Worm (Caenorhabditis elegans) whole organism, L4 larva: ENCODE measurements around the gene best-6.

Source experiments
- D1046.2 ChIP-seq: fragments of 200-800 bp; sonication (Bioruptor generic); IDR thresholded peaks from 2 replicates; pipeline ENCODE4 v1.3.6; 2022; ENCODE audit warnings: missing genetic modification characterization, missing compliant biosample characterization
- F37D6.2 ChIP-seq: sonication (generic microtip); optimal IDR thresholded peaks from 2 replicates; lab custom pipeline; 2016; ENCODE audit warnings: mild to moderate bottlenecking, missing genetic modification characterization, missing compliant biosample characterization
- F49E8.2 ChIP-seq: sonication (generic microtip); optimal IDR thresholded peaks from 2 replicates; lab custom pipeline; 2016; ENCODE audit warnings: missing compliant biosample characterization, mild to moderate bottlenecking, missing genetic modification characterization, borderline replicate concordance
- R02D3.7 ChIP-seq: fragments of 150-350 bp; sonication (generic microtip); optimal IDR thresholded peaks from 3 replicates; lab custom pipeline; 2014; ENCODE audit warnings: missing biosample characterization, missing genetic modification characterization
- T26A8.4 ChIP-seq: fragments of 200-800 bp; sonication (Bioruptor generic); IDR thresholded peaks from 2 replicates; pipeline ENCODE4 v1.3.6; 2022; ENCODE audit warnings: missing genetic modification characterization, missing compliant biosample characterization
- Y105C5A.15 ChIP-seq: fragments of 200-800 bp; sonication (Bioruptor generic); IDR thresholded peaks from 2 replicates; pipeline ENCODE4 v1.3.6; 2022; ENCODE audit warnings: missing genetic modification characterization, missing compliant biosample characterization
- Y48G9A.11 ChIP-seq: fragments of 200-800 bp; sonication (Bioruptor generic); IDR thresholded peaks from 2 replicates; pipeline ENCODE4 v1.3.6; 2022; ENCODE audit warnings: missing genetic modification reagents, missing genetic modification characterization, missing compliant biosample characterization
- ZK337.2 ChIP-seq: fragments of 200-800 bp; sonication (Bioruptor generic); IDR thresholded peaks from 2 replicates; pipeline ENCODE4 v1.3.6; 2022; ENCODE audit warnings: missing genetic modification reagents, missing genetic modification characterization, missing compliant biosample characterization
- ZK546.5 ChIP-seq, 2 experiments: sonication (generic microtip); optimal IDR thresholded peaks; 2 replicates each; lab custom pipeline; 2017; ENCODE audit warnings: missing biosample characterization in 2 of 2, missing genetic modification characterization in 2 of 2
- arid-1 ChIP-seq: fragments of 200-800 bp; sonication (Bioruptor generic); conservative IDR thresholded peaks from 2 replicates; pipeline ENCODE4 v1.3.6; 2022; ENCODE audit warnings: missing genetic modification reagents, missing genetic modification characterization, missing compliant biosample characterization
- ceh-28 ChIP-seq: fragments of 150-350 bp; optimal IDR thresholded peaks from 2 replicates; lab custom pipeline; 2014; ENCODE audit warnings: missing biosample characterization, missing genetic modification reagents, missing genetic modification characterization
- ceh-44 ChIP-seq: fragments of 200-800 bp; sonication (Bioruptor generic); IDR thresholded peaks from 2 replicates; pipeline ENCODE4 v1.3.6; 2022; ENCODE audit warnings: missing genetic modification reagents, missing genetic modification characterization, missing compliant biosample characterization
- ceh-62 ChIP-seq: sonication (generic microtip); optimal IDR thresholded peaks from 2 replicates; lab custom pipeline; 2017; ENCODE audit warnings: missing biosample characterization, missing genetic modification characterization
- ctbp-1 ChIP-seq: fragments of 200-800 bp; sonication (Bioruptor generic); IDR thresholded peaks from 2 replicates; pipeline ENCODE4 v1.3.6; 2022; ENCODE audit warnings: missing genetic modification reagents, missing genetic modification characterization, missing compliant biosample characterization
- daf-12 ChIP-seq: fragments of 150-350 bp; optimal IDR thresholded peaks from 2 replicates; lab custom pipeline; 2014; ENCODE audit warnings: missing biosample characterization, missing genetic modification reagents, missing genetic modification characterization
- daf-19 ChIP-seq: fragments of 200-800 bp; sonication (Bioruptor generic); conservative IDR thresholded peaks from 2 replicates; pipeline ENCODE4 v1.3.6; 2022; ENCODE audit warnings: missing genetic modification characterization, missing compliant biosample characterization
- dmd-6 ChIP-seq: fragments of 200-800 bp; sonication (Bioruptor generic); IDR thresholded peaks from 2 replicates; pipeline ENCODE4 v1.3.6; 2022; ENCODE audit warnings: missing genetic modification reagents, missing genetic modification characterization, missing compliant biosample characterization
- dmd-8 ChIP-seq: fragments of 200-800 bp; sonication (Bioruptor generic); IDR thresholded peaks from 2 replicates; pipeline ENCODE4 v1.3.6; 2022; ENCODE audit warnings: missing genetic modification characterization, missing compliant biosample characterization
- duxl-1 ChIP-seq: sonication (generic microtip); optimal IDR thresholded peaks from 2 replicates; lab custom pipeline; 2016; ENCODE audit warnings: mild to moderate bottlenecking, missing genetic modification characterization, moderate library complexity, missing compliant biosample characterization; ENCODE audit not compliant: poor library complexity
- egl-27 ChIP-seq: sonication (generic microtip); optimal IDR thresholded peaks from 3 replicates; lab custom pipeline; 2017; ENCODE audit warnings: missing biosample characterization, missing genetic modification reagents, missing genetic modification characterization
- gei-8 ChIP-seq: fragments of 200-800 bp; sonication (Bioruptor generic); optimal IDR thresholded peaks from 2 replicates; lab custom pipeline; 2018; ENCODE audit warnings: mild to moderate bottlenecking, missing genetic modification characterization, missing compliant biosample characterization
- hif-1 ChIP-seq, 2 experiments: sonication (generic microtip); optimal IDR thresholded peaks; 2 replicates each; lab custom pipeline; 2016 to 2017; ENCODE audit warnings: missing compliant biosample characterization in 2 of 2, missing genetic modification characterization in 2 of 2, missing genetic modification reagents in 2 of 2, missing genotype in 2 of 2, mild to moderate bottlenecking in 1 of 2
- hlh-30 ChIP-seq: sonication (generic microtip); optimal IDR thresholded peaks from 2 replicates; lab custom pipeline; 2017; ENCODE audit warnings: antibody characterized with exemption, mild to moderate bottlenecking, missing genetic modification characterization, missing compliant biosample characterization; ENCODE audit not compliant: insufficient read depth
- hmg-1.1 ChIP-seq: fragments of 200-800 bp; sonication (Bioruptor generic); IDR thresholded peaks from 2 replicates; pipeline ENCODE4 v1.3.6; 2022; ENCODE audit warnings: missing genetic modification reagents, missing genetic modification characterization, missing compliant biosample characterization
- jun-1 ChIP-seq: fragments of 150-350 bp; optimal IDR thresholded peaks from 2 replicates; lab custom pipeline; 2014; ENCODE audit warnings: missing biosample characterization, missing genetic modification reagents, missing genetic modification characterization
- lin-1 ChIP-seq: fragments of 200-800 bp; sonication (Bioruptor generic); IDR thresholded peaks from 2 replicates; pipeline ENCODE4 v1.3.6; 2022; ENCODE audit warnings: missing genetic modification reagents, missing genetic modification characterization, missing compliant biosample characterization
- lin-13 ChIP-seq: fragments of 150-350 bp; optimal IDR thresholded peaks from 2 replicates; lab custom pipeline; 2014; ENCODE audit warnings: missing biosample characterization, missing genetic modification reagents, missing genetic modification characterization
- lin-29 ChIP-seq: fragments of 200-800 bp; sonication (Bioruptor generic); IDR thresholded peaks from 2 replicates; pipeline ENCODE4 v1.3.6; 2022; ENCODE audit warnings: missing genetic modification reagents, missing genetic modification characterization, missing compliant biosample characterization
- lin-39 ChIP-seq: fragments of 150-350 bp; optimal IDR thresholded peaks from 2 replicates; lab custom pipeline; 2014; ENCODE audit warnings: missing biosample characterization, missing genetic modification reagents, missing genetic modification characterization
- madf-5 ChIP-seq, 2 experiments: fragments of 200-800 bp; sonication (Bioruptor generic); IDR thresholded peaks; 2 replicates each; pipeline ENCODE4 v1.3.6; 2022; ENCODE audit warnings: missing compliant biosample characterization in 2 of 2, missing genetic modification characterization in 2 of 2
- madf-9 ChIP-seq: fragments of 200-800 bp; sonication (Bioruptor generic); conservative IDR thresholded peaks from 2 replicates; pipeline ENCODE4 v1.3.6; 2022; ENCODE audit warnings: missing genetic modification reagents, missing genetic modification characterization, missing compliant biosample characterization
- mdl-1 ChIP-seq, 2 experiments: fragments of 150-350 bp in 1 of 2; sonication (generic microtip) in 1 of 2; optimal IDR thresholded peaks; 2 replicates each; lab custom pipeline; 2014 to 2017; ENCODE audit warnings: missing biosample characterization in 2 of 2, missing genetic modification characterization in 2 of 2
- mdt-29 ChIP-seq: fragments of 200-800 bp; sonication (Bioruptor generic); IDR thresholded peaks from 2 replicates; pipeline ENCODE4 v1.3.6; 2022; ENCODE audit warnings: missing genetic modification reagents, missing genetic modification characterization, missing compliant biosample characterization
- mes-2 ChIP-seq: sonication (generic microtip); optimal IDR thresholded peaks from 2 replicates; lab custom pipeline; 2016; ENCODE audit warnings: missing genotype, mild to moderate bottlenecking, missing genetic modification characterization, missing compliant biosample characterization; ENCODE audit not compliant: poor library complexity, severe bottlenecking
- mxl-2 ChIP-seq: fragments of 200-800 bp; sonication (Bioruptor generic); conservative IDR thresholded peaks from 2 replicates; pipeline ENCODE4 v1.3.6; 2022; ENCODE audit warnings: missing genetic modification reagents, missing genetic modification characterization, missing compliant biosample characterization
- nhr-41 ChIP-seq: fragments of 200-800 bp; sonication (Bioruptor generic); IDR thresholded peaks from 2 replicates; pipeline ENCODE4 v1.3.6; 2022; ENCODE audit warnings: missing genetic modification reagents, missing genetic modification characterization, missing compliant biosample characterization
- nhr-48 ChIP-seq: sonication (generic microtip); optimal IDR thresholded peaks from 2 replicates; lab custom pipeline; 2016; ENCODE audit warnings: mild to moderate bottlenecking, missing genetic modification characterization, missing compliant biosample characterization
- nhr-6 ChIP-seq: fragments of 150-350 bp; optimal IDR thresholded peaks from 2 replicates; lab custom pipeline; 2014; ENCODE audit warnings: missing biosample characterization, missing genetic modification characterization
- nhr-77 ChIP-seq: fragments of 150-350 bp; optimal IDR thresholded peaks from 2 replicates; lab custom pipeline; 2014; ENCODE audit warnings: missing biosample characterization, missing genetic modification characterization
- php-3 ChIP-seq: fragments of 200-800 bp; sonication (Bioruptor generic); IDR thresholded peaks from 2 replicates; pipeline ENCODE4 v1.3.6; 2022; ENCODE audit warnings: missing genetic modification reagents, missing genetic modification characterization, missing compliant biosample characterization
- saeg-2 ChIP-seq: fragments of 200-800 bp; sonication (Bioruptor generic); IDR thresholded peaks from 2 replicates; pipeline ENCODE4 v1.3.6; 2022; ENCODE audit warnings: missing genetic modification reagents, missing genetic modification characterization, missing compliant biosample characterization
- sdz-12 ChIP-seq: fragments of 200-800 bp; sonication (Bioruptor generic); optimal IDR thresholded peaks from 2 replicates; lab custom pipeline; 2018; ENCODE audit warnings: mild to moderate bottlenecking, missing genetic modification characterization, missing compliant biosample characterization
- snpc-1.2 ChIP-seq: fragments of 200-800 bp; sonication (Bioruptor generic); IDR thresholded peaks from 2 replicates; pipeline ENCODE4 v1.3.6; 2022; ENCODE audit warnings: missing genetic modification reagents, missing genetic modification characterization, missing compliant biosample characterization
- snpc-4 ChIP-seq: fragments of 150-350 bp; optimal IDR thresholded peaks from 2 replicates; lab custom pipeline; 2014; ENCODE audit warnings: missing biosample characterization, missing genetic modification characterization
- tag-97 ChIP-seq: fragments of 200-800 bp; sonication (Bioruptor generic); IDR thresholded peaks from 2 replicates; pipeline ENCODE4 v1.3.6; 2022; ENCODE audit warnings: missing genetic modification characterization, missing compliant biosample characterization
- tra-1 ChIP-seq: fragments of 200-800 bp; sonication (Bioruptor generic); IDR thresholded peaks from 2 replicates; pipeline ENCODE4 v1.3.6; 2022; ENCODE audit warnings: missing genetic modification reagents, missing genetic modification characterization, missing compliant biosample characterization
- unc-130 ChIP-seq: sonication (generic microtip); optimal IDR thresholded peaks from 2 replicates; lab custom pipeline; 2016; ENCODE audit warnings: missing genetic modification reagents, missing genetic modification characterization, missing compliant biosample characterization
- zfp-3 ChIP-seq: fragments of 200-800 bp; sonication (Bioruptor generic); conservative IDR thresholded peaks from 2 replicates; pipeline ENCODE4 v1.3.6; 2022; ENCODE audit warnings: missing genetic modification reagents, missing genetic modification characterization, missing compliant biosample characterization
- zip-11 ChIP-seq: fragments of 200-800 bp; sonication (Bioruptor generic); IDR thresholded peaks from 2 replicates; pipeline ENCODE4 v1.3.6; 2022; ENCODE audit warnings: missing genetic modification characterization, missing compliant biosample characterization
- zip-2 ChIP-seq: fragments of 150-350 bp; optimal IDR thresholded peaks from 2 replicates; lab custom pipeline; 2014; ENCODE audit warnings: missing biosample characterization, missing genetic modification characterization

Gene best-6

DNA sequence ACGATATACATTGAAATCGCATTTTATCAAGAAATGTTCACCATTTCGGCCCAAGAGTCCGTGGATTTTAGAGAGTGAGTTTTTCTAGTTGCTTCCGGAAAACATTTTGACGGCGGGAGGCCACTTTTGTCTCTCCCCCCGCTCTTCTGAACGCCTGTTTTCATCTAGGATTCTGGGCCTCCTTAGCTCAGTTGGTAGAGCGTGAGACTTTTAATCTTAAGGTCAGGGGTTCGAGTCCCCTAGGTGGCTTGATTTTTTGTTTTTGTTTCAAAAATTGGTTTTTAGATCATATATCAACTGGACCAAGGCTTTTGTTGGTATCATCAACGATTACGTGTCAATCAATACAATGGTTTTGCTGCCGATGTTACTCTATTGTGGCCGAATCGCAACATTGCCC is 9.9 kb upstream of the best-6 start:
- TF ChIP-seq mdt-29 (GFP tag; lab: Robert Waterston, UW) (peak; percentile 62; the same call in 1 of the 2 replicates), lin-1 (peak; percentile 61), zfp-3 (GFP tag; lab: Robert Waterston, UW) (peak; percentile 69; the same call in 1 of the 2 replicates), dmd-8 (GFP tag; lab: Robert Waterston, UW) (peak; percentile 92), snpc-1.2 (GFP tag; lab: Robert Waterston, UW) (peak; percentile 99), mxl-2 (GFP tag; lab: Robert Waterston, UW) (no peak), daf-19 (GFP tag; lab: Robert Waterston, UW) (0 out of 2 replicates have a peak, but pooled peaks have one; percentile 63), D1046.2 (peak; percentile 78; the same call in 1 of the 2 replicates), nhr-41 (GFP tag; lab: Robert Waterston, UW) (peak; percentile 77; the same call in 1 of the 2 replicates), F49E8.2 (tag; lab: Kevin White, UChicago) (peak; percentile 32), Y48G9A.11 (GFP tag; lab: Robert Waterston, UW) (peak; percentile 76), madf-9 (GFP tag; lab: Robert Waterston, UW) (peak; percentile 59; the same call in 1 of the 2 replicates), ZK337.2 (GFP tag; lab: Robert Waterston, UW) (0 out of 2 replicates have a peak, but pooled peaks have one; percentile 5), nhr-48 (tag; lab: Kevin White, UChicago) (no peak), snpc-4 (tag; lab: Kevin White, UChicago) (no peak), lin-29 (GFP tag; lab: Robert Waterston, UW) (0 out of 2 replicates have a peak, but pooled peaks have one; percentile 28), jun-1 (no peak), sdz-12 (peak; percentile 8), madf-5 (GFP tag; IDR thresholded peaks at IDR 0.05; lab: Robert Waterston, UW) (peak; percentile 52 to 87; a peak in 1 of 4 replicates), unc-130 (GFP tag; lab: Kevin White, UChicago) (peak; percentile 55), ceh-62 (tag; lab: Kevin White, UChicago) (no peak), hlh-30 (peak; percentile 21), ceh-44 (peak; percentile 88), Y105C5A.15 (peak; percentile 58; the same call in 1 of the 2 replicates), php-3 (GFP tag; lab: Robert Waterston, UW) (no peak), R02D3.7 (tag; lab: Kevin White, UChicago) (no peak), mdl-1 (tag; optimal IDR thresholded peaks at IDR 0.05; lab: Kevin White, UChicago) (no peak), dmd-6 (GFP tag; lab: Robert Waterston, UW) (no peak), tag-97 (GFP tag; lab: Robert Waterston, UW) (no peak), hif-1 (tag; optimal IDR thresholded peaks at IDR 0.05; lab: Kevin White, UChicago) (no peak), ctbp-1 (peak; percentile 80), saeg-2 (GFP tag; lab: Robert Waterston, UW) (peak; percentile 46; the same call in 1 of the 2 replicates), ZK546.5 (tag; optimal IDR thresholded peaks at IDR 0.05; lab: Kevin White, UChicago) (no peak), mes-2 (no peak), F37D6.2 (tag; lab: Kevin White, UChicago) (no peak), nhr-77 (no peak), arid-1 (GFP tag; lab: Robert Waterston, UW) (peak; percentile 80), duxl-1 (no peak), T26A8.4 (GFP tag; lab: Robert Waterston, UW) (peak; percentile 65), zip-2 (no peak), daf-12 (tag; lab: Kevin White, UChicago) (no peak), tra-1 (GFP tag; lab: Robert Waterston, UW) (peak; percentile 54; the same call in 1 of the 2 replicates), lin-13 (GFP tag; lab: Kevin White, UChicago) (no peak), zip-11 (GFP tag; lab: Robert Waterston, UW) (no peak), ceh-28 (tag; lab: Kevin White, UChicago) (no peak), nhr-6 (tag; lab: Kevin White, UChicago) (no peak), lin-39 (no peak), gei-8 (GFP tag; lab: Kevin White, UChicago) (peak; percentile 11), hmg-1.1 (GFP tag; lab: Robert Waterston, UW) (no peak; the same call in 1 of the 2 replicates), egl-27 (tag; lab: Kevin White, UChicago) (no peak)
